Worm (Caenorhabditis elegans) whole organism, L1 larva: Measurements from ENCODE around the gene F54B11.4.

Source experiments
- C16A3.4 ChIP-seq: fragments of 150-350 bp; optimal IDR thresholded peaks from 2 replicates; lab custom pipeline; 2014; ENCODE audit warnings: missing biosample characterization, missing genetic modification characterization
- Y116A8C.19 ChIP-seq: sonication (generic microtip); optimal IDR thresholded peaks from 2 replicates; lab custom pipeline; 2016; ENCODE audit warnings: missing compliant biosample characterization, missing genetic modification characterization, borderline replicate concordance
- aha-1 ChIP-seq: fragments of 150-350 bp; optimal IDR thresholded peaks from 2 replicates; lab custom pipeline; 2014; ENCODE audit warnings: missing biosample characterization, missing genetic modification characterization
- alr-1 ChIP-seq: fragments of 200-800 bp; sonication (Bioruptor generic); optimal IDR thresholded peaks from 2 replicates; lab custom pipeline; 2018; ENCODE audit warnings: borderline replicate concordance, mild to moderate bottlenecking, missing genetic modification characterization, missing compliant biosample characterization
- aly-2 ChIP-seq: fragments of 150-350 bp; optimal IDR thresholded peaks from 2 replicates; lab custom pipeline; 2014; ENCODE audit warnings: missing biosample characterization, missing genetic modification characterization
- ama-1 ChIP-seq: fragments of 150-350 bp; optimal IDR thresholded peaks from 2 replicates; lab custom pipeline; 2014
- ceh-63 ChIP-seq: fragments of 200-800 bp; sonication (Bioruptor generic); optimal IDR thresholded peaks from 2 replicates; lab custom pipeline; 2018; ENCODE audit warnings: mild to moderate bottlenecking, missing genetic modification characterization, missing compliant biosample characterization
- ceh-8 ChIP-seq: fragments of 200-800 bp; sonication (Bioruptor generic); optimal IDR thresholded peaks from 2 replicates; lab custom pipeline; 2018; ENCODE audit warnings: mild to moderate bottlenecking, missing genetic modification characterization, moderate library complexity, missing compliant biosample characterization
- ceh-90 ChIP-seq: sonication (generic microtip); optimal IDR thresholded peaks from 2 replicates; lab custom pipeline; 2016; ENCODE audit warnings: missing genetic modification characterization, missing compliant biosample characterization
- ces-1 ChIP-seq: fragments of 150-350 bp; optimal IDR thresholded peaks from 2 replicates; lab custom pipeline; 2014; ENCODE audit warnings: missing biosample characterization, missing genetic modification reagents, missing genetic modification characterization
- dpl-1 ChIP-seq, 3 experiments: fragments of 150-350 bp in 2 of 3; sonication (generic microtip) in 1 of 3; optimal IDR thresholded peaks; 2 replicates each; lab custom pipeline; 2014 to 2017; ENCODE audit warnings: missing biosample characterization in 3 of 3, missing genetic modification characterization in 3 of 3, missing genetic modification reagents in 3 of 3
- dsc-1 ChIP-seq: sonication (generic microtip); optimal IDR thresholded peaks from 2 replicates; lab custom pipeline; 2016; ENCODE audit warnings: mild to moderate bottlenecking, missing genetic modification characterization, missing compliant biosample characterization
- ets-5 ChIP-seq: fragments of 200-800 bp; sonication (Bioruptor generic); IDR thresholded peaks from 2 replicates; pipeline ENCODE4 v1.3.6; 2022; ENCODE audit warnings: missing genetic modification characterization, missing compliant biosample characterization
- fkh-4 ChIP-seq: sonication (generic microtip); optimal IDR thresholded peaks from 2 replicates; lab custom pipeline; 2016; ENCODE audit warnings: missing compliant biosample characterization, missing genetic modification characterization, borderline replicate concordance
- fos-1 ChIP-seq: fragments of 150-350 bp; optimal IDR thresholded peaks from 2 replicates; lab custom pipeline; 2014; ENCODE audit warnings: missing biosample characterization, missing genetic modification characterization
- grh-1 ChIP-seq: fragments of 200-800 bp; sonication (Bioruptor generic); IDR thresholded peaks from 2 replicates; pipeline ENCODE4 v1.3.6; 2022; ENCODE audit warnings: missing genetic modification reagents, missing genetic modification characterization, missing compliant biosample characterization
- hlh-17 ChIP-seq: fragments of 200-800 bp; sonication (Bioruptor generic); optimal IDR thresholded peaks from 2 replicates; lab custom pipeline; 2018; ENCODE audit warnings: missing genetic modification characterization, mild to moderate bottlenecking, missing compliant biosample characterization, moderate library complexity, borderline replicate concordance
- hpl-2 ChIP-seq: fragments of 150-350 bp; optimal IDR thresholded peaks from 2 replicates; lab custom pipeline; 2014; ENCODE audit warnings: missing biosample characterization, missing genetic modification reagents, missing genetic modification characterization
- irx-1 ChIP-seq: sonication (generic microtip); optimal IDR thresholded peaks from 2 replicates; lab custom pipeline; 2016; ENCODE audit warnings: missing genetic modification characterization, missing compliant biosample characterization
- isw-1 ChIP-seq: fragments of 200-800 bp; sonication (Bioruptor generic); IDR thresholded peaks from 2 replicates; pipeline ENCODE4 v1.3.6; 2022; ENCODE audit warnings: missing genetic modification characterization, missing compliant biosample characterization
- jun-1 ChIP-seq: fragments of 150-350 bp; optimal IDR thresholded peaks from 2 replicates; lab custom pipeline; 2014; ENCODE audit warnings: missing biosample characterization, missing genetic modification reagents, missing genetic modification characterization
- lin-14 ChIP-seq: fragments of 200-800 bp; sonication (Bioruptor generic); optimal IDR thresholded peaks from 2 replicates; lab custom pipeline; 2018; ENCODE audit warnings: mild to moderate bottlenecking, missing genetic modification characterization, moderate library complexity, missing compliant biosample characterization
- lin-15B ChIP-seq: fragments of 150-350 bp; sonication (generic microtip); optimal IDR thresholded peaks from 3 replicates; lab custom pipeline; 2014; ENCODE audit warnings: missing biosample characterization, missing genetic modification characterization
- lin-35 ChIP-seq, 2 experiments: fragments of 150-350 bp; optimal IDR thresholded peaks; 2 replicates each; lab custom pipeline; 2014; ENCODE audit warnings: missing biosample characterization in 2 of 2, missing genetic modification characterization in 2 of 2, missing genetic modification reagents in 2 of 2
- lsy-2 ChIP-seq, 2 experiments: fragments of 150-350 bp; optimal IDR thresholded peaks; 2 replicates each; lab custom pipeline; 2014; ENCODE audit warnings: missing biosample characterization in 2 of 2, missing genetic modification characterization in 2 of 2
- mdl-1 ChIP-seq, 2 experiments: fragments of 150-350 bp; optimal IDR thresholded peaks; 2 replicates each; lab custom pipeline; 2014 to 2017; ENCODE audit warnings: missing biosample characterization in 2 of 2, missing genetic modification characterization in 2 of 2, inconsistent platforms in 1 of 2
- mef-2 ChIP-seq: fragments of 150-350 bp; optimal IDR thresholded peaks from 2 replicates; lab custom pipeline; 2014; ENCODE audit warnings: missing biosample characterization, missing genetic modification characterization
- mep-1 ChIP-seq: fragments of 150-350 bp; optimal IDR thresholded peaks from 2 replicates; lab custom pipeline; 2014; ENCODE audit warnings: missing biosample characterization, missing genetic modification characterization
- nhr-12 ChIP-seq: sonication (generic microtip); optimal IDR thresholded peaks from 2 replicates; lab custom pipeline; 2017; ENCODE audit warnings: missing biosample characterization, missing genetic modification characterization
- nhr-20 ChIP-seq: sonication (generic microtip); optimal IDR thresholded peaks from 2 replicates; lab custom pipeline; 2016; ENCODE audit warnings: mild to moderate bottlenecking, missing genetic modification characterization, missing compliant biosample characterization
- nhr-237 ChIP-seq: fragments of 150-350 bp; optimal IDR thresholded peaks from 2 replicates; lab custom pipeline; 2014; ENCODE audit warnings: missing biosample characterization, missing genetic modification characterization
- nhr-28 ChIP-seq: fragments of 150-350 bp; optimal IDR thresholded peaks from 2 replicates; lab custom pipeline; 2014; ENCODE audit warnings: missing biosample characterization, missing genetic modification characterization
- nhr-47 ChIP-seq: sonication (generic microtip); optimal IDR thresholded peaks from 2 replicates; lab custom pipeline; 2016; ENCODE audit warnings: mild to moderate bottlenecking, missing genetic modification characterization, moderate library complexity, missing compliant biosample characterization
- nhr-71 ChIP-seq: sonication (generic microtip); optimal IDR thresholded peaks from 2 replicates; lab custom pipeline; 2016; ENCODE audit warnings: mild to moderate bottlenecking, missing genetic modification characterization, moderate library complexity, missing compliant biosample characterization
- nhr-76 ChIP-seq: sonication (generic microtip); optimal IDR thresholded peaks from 2 replicates; lab custom pipeline; 2017; ENCODE audit warnings: missing biosample characterization, missing genetic modification characterization
- nhr-84 ChIP-seq: sonication (generic microtip); optimal IDR thresholded peaks from 2 replicates; lab custom pipeline; 2017; ENCODE audit warnings: missing biosample characterization, missing genetic modification characterization
- pag-3 ChIP-seq: sonication (generic microtip); optimal IDR thresholded peaks from 2 replicates; lab custom pipeline; 2017; ENCODE audit warnings: missing genetic modification characterization, mild to moderate bottlenecking, missing compliant biosample characterization, antibody characterized with exemption, borderline replicate concordance; ENCODE audit not compliant: insufficient read depth
- pax-3 ChIP-seq: fragments of 200-800 bp; sonication (Bioruptor generic); optimal IDR thresholded peaks from 2 replicates; lab custom pipeline; 2018; ENCODE audit warnings: mild to moderate bottlenecking, missing genetic modification characterization, moderate library complexity, missing compliant biosample characterization
- snpc-4 ChIP-seq: fragments of 150-350 bp; optimal IDR thresholded peaks from 2 replicates; lab custom pipeline; 2014; ENCODE audit warnings: missing biosample characterization, missing genetic modification characterization
- snu-23 ChIP-seq: sonication (generic microtip); optimal IDR thresholded peaks from 2 replicates; lab custom pipeline; 2016; ENCODE audit warnings: missing genetic modification characterization, missing compliant biosample characterization
- sox-4 ChIP-seq: sonication (generic microtip); optimal IDR thresholded peaks from 2 replicates; lab custom pipeline; 2016; ENCODE audit warnings: missing genetic modification characterization, missing compliant biosample characterization
- swsn-7 ChIP-seq: sonication (generic microtip); optimal IDR thresholded peaks from 2 replicates; lab custom pipeline; 2016; ENCODE audit warnings: missing genetic modification characterization, missing compliant biosample characterization
- tbx-2 ChIP-seq: sonication (generic microtip); optimal IDR thresholded peaks from 2 replicates; lab custom pipeline; 2016; ENCODE audit warnings: missing genetic modification characterization, missing compliant biosample characterization
- tlp-1 ChIP-seq: fragments of 150-350 bp; optimal IDR thresholded peaks from 2 replicates; lab custom pipeline; 2014; ENCODE audit warnings: missing biosample characterization, missing genetic modification characterization
- unc-130 ChIP-seq: fragments of 150-350 bp; optimal IDR thresholded peaks from 2 replicates; lab custom pipeline; 2017; ENCODE audit warnings: missing biosample characterization, missing genetic modification characterization, inconsistent platforms
- unc-30 ChIP-seq: sonication (generic microtip); optimal IDR thresholded peaks from 2 replicates; lab custom pipeline; 2017; ENCODE audit warnings: missing biosample characterization, missing genetic modification characterization
- unc-86 ChIP-seq: sonication (generic microtip); optimal IDR thresholded peaks from 2 replicates; lab custom pipeline; 2016; ENCODE audit warnings: missing genetic modification characterization, missing compliant biosample characterization
- xbp-1 ChIP-seq: sonication (generic microtip); optimal IDR thresholded peaks from 2 replicates; lab custom pipeline; 2016; ENCODE audit warnings: missing genetic modification characterization, missing compliant biosample characterization
- zag-1 ChIP-seq: fragments of 150-350 bp; optimal IDR thresholded peaks from 2 replicates; lab custom pipeline; 2014; ENCODE audit warnings: missing biosample characterization, missing genetic modification characterization
- zip-4 ChIP-seq: fragments of 200-800 bp; sonication (Bioruptor generic); optimal IDR thresholded peaks from 2 replicates; lab custom pipeline; 2018; ENCODE audit warnings: mild to moderate bottlenecking, missing genetic modification characterization, moderate library complexity, missing compliant biosample characterization
- ztf-4 ChIP-seq: fragments of 150-350 bp; optimal IDR thresholded peaks from 2 replicates; lab custom pipeline; 2014; ENCODE audit warnings: missing biosample characterization, missing genetic modification characterization

Gene F54B11.4

ce11 chrX:13543350-13543749 lies 49.1 kb upstream of the F54B11.4 start:
- TF ChIP-seq unc-130 (tag; lab: Kevin White, UChicago), result no peak
- no peak for TF ChIP-seq xbp-1 (tag; lab: Kevin White, UChicago)
- no peak for TF ChIP-seq dpl-1 (GFP tag; optimal IDR thresholded peaks at IDR 0.05; lab: Kevin White, UChicago)
- TF ChIP-seq unc-30 (tag; lab: Kevin White, UChicago), result no peak
- TF ChIP-seq nhr-47 (tag; lab: Kevin White, UChicago), result no peak
- no peak for TF ChIP-seq snpc-4 (tag; lab: Kevin White, UChicago)
- peak in 1 of 2 experiments; percentile 2 for TF ChIP-seq lsy-2 (tag; optimal IDR thresholded peaks at IDR 0.05; lab: Kevin White, UChicago)
- no peak for TF ChIP-seq mdl-1 (tag; optimal IDR thresholded peaks at IDR 0.05; lab: Kevin White, UChicago)
- TF ChIP-seq lin-35 (GFP tag; optimal IDR thresholded peaks at IDR 0.05; lab: Kevin White, UChicago), result peak in 1 of 2 experiments; percentile 8
- TF ChIP-seq ceh-8 (GFP tag; lab: Kevin White, UChicago), result no peak
- TF ChIP-seq jun-1 (tag; lab: Kevin White, UChicago), result no peak

- TF ChIP-seq grh-1 (GFP tag; lab: Robert Waterston, UW), result no peak
- no peak for TF ChIP-seq nhr-237 (tag; lab: Kevin White, UChicago)
- TF ChIP-seq ceh-63, result no peak
- TF ChIP-seq mdl-1 (tag; optimal IDR thresholded peaks at IDR 0.05; lab: Kevin White, UChicago), result no peak
- TF ChIP-seq unc-130 (tag; lab: Kevin White, UChicago), result no peak
- no peak for TF ChIP-seq hlh-17 (GFP tag; lab: Kevin White, UChicago)
- TF ChIP-seq tlp-1 (tag; lab: Kevin White, UChicago), result no peak
- peak; percentile 12 for TF ChIP-seq nhr-71 (tag; lab: Kevin White, UChicago)
- TF ChIP-seq ets-5, result no peak
- no peak for TF ChIP-seq Y116A8C.19 (tag; lab: Kevin White, UChicago)
- no peak for TF ChIP-seq nhr-12
- TF ChIP-seq nhr-47 (tag; lab: Kevin White, UChicago), result peak; percentile 42
- no peak for TF ChIP-seq hpl-2 (GFP tag; lab: Kevin White, UChicago)
- no peak for TF ChIP-seq jun-1 (tag; lab: Kevin White, UChicago)
- no peak for TF ChIP-seq aha-1
- no peak for TF ChIP-seq dsc-1
- no peak for TF ChIP-seq snu-23 (GFP tag; lab: Kevin White, UChicago)
- TF ChIP-seq nhr-20, result peak; percentile 23
- no peak for TF ChIP-seq fkh-4
- no peak for TF ChIP-seq zip-4 (GFP tag; lab: Kevin White, UChicago)
- no peak for TF ChIP-seq tbx-2 (tag; lab: Kevin White, UChicago)
- TF ChIP-seq mef-2 (tag; lab: Kevin White, UChicago), result no peak
- TF ChIP-seq isw-1, result no peak
- TF ChIP-seq swsn-7 (tag; lab: Kevin White, UChicago), result no peak
- no peak for TF ChIP-seq ztf-4
- TF ChIP-seq lin-14 (GFP tag; lab: Kevin White, UChicago), result peak; percentile 39
- TF ChIP-seq unc-30 (tag; lab: Kevin White, UChicago), result no peak
- TF ChIP-seq nhr-84, result no peak
- TF ChIP-seq pag-3 (tag; lab: Kevin White, UChicago), result no peak
- TF ChIP-seq dpl-1 (GFP tag; optimal IDR thresholded peaks at IDR 0.05; lab: Kevin White, UChicago), result no peak
- TF ChIP-seq pax-3 (tag; lab: Kevin White, UChicago), result no peak
- peak; percentile 33 for TF ChIP-seq C16A3.4
- TF ChIP-seq ama-1 (lab: Kevin White, UChicago), result peak; percentile 68
- no peak for TF ChIP-seq nhr-76
- TF ChIP-seq ceh-90 (tag; lab: Kevin White, UChicago), result no peak
- TF ChIP-seq lin-15B (tag; lab: Kevin White, UChicago), result no peak
- no peak for TF ChIP-seq alr-1 (tag; lab: Kevin White, UChicago)
- no peak for TF ChIP-seq sox-4 (tag; lab: Kevin White, UChicago)
- TF ChIP-seq lin-35 (GFP tag; optimal IDR thresholded peaks at IDR 0.05; lab: Kevin White, UChicago), result no peak
- no peak for TF ChIP-seq nhr-28
- TF ChIP-seq zag-1 (tag; lab: Kevin White, UChicago), result no peak
- no peak for TF ChIP-seq ces-1 (GFP tag; lab: Kevin White, UChicago)
- no peak for TF ChIP-seq fos-1 (tag; lab: Kevin White, UChicago)
- no peak for TF ChIP-seq mep-1 (tag; lab: Kevin White, UChicago)
- TF ChIP-seq irx-1 (tag; lab: Kevin White, UChicago), result no peak
- TF ChIP-seq aly-2, result no peak
- TF ChIP-seq unc-86 (tag; lab: Kevin White, UChicago), result peak; percentile 33
Measured at ce11 chrX:13544544-13545021, 47.9 kb upstream of the F54B11.4 start.
